Worm (Caenorhabditis elegans) whole organism, L3 larva: Measurements from ENCODE around the gene cgp-1.

Experiments used
- mdl-1 ChIP-seq: fragments of 150-350 bp; optimal IDR thresholded peaks from 2 replicates; lab custom pipeline; 2014; ENCODE audit warnings: missing biosample characterization, missing genetic modification characterization
- nfya-1 ChIP-seq: sonication (generic microtip); optimal IDR thresholded peaks from 2 replicates; lab custom pipeline; 2017; ENCODE audit warnings: missing genetic modification characterization, mild to moderate bottlenecking, missing compliant biosample characterization, antibody characterized with exemption, moderate library complexity; ENCODE audit not compliant: insufficient read depth
- unc-39 ChIP-seq: sonication (generic microtip); optimal IDR thresholded peaks from 4 replicates; lab custom pipeline; 2017; ENCODE audit warnings: missing biosample characterization, missing genetic modification characterization
- ztf-11 ChIP-seq: fragments of 150-350 bp; optimal IDR thresholded peaks from 2 replicates; lab custom pipeline; 2014; ENCODE audit warnings: missing biosample characterization, missing genetic modification characterization

DNA sequence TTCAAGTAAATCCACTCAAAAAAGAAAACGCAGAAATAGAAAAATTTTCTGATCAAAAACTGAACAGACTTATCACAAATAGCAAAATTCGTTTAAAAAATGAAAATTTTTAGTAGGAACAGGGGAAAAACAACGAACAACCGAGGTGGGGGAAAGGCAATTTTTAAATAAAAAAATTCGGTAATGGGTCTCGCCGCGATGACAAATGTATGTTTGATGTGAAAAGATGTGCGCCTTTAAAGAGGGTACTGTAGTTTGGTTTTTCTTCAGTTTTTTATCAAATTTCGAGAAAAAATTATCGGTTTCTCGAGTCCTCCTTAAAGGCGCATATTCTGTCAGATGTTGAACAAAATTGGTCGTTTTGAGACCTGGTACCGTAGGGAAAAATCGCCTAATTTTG is 1.3 kb upstream of the cgp-1 start:
- no peak for TF ChIP-seq unc-39 (tag; lab: Kevin White, UChicago)
- TF ChIP-seq nfya-1 (tag; lab: Kevin White, UChicago): no peak
- TF ChIP-seq mdl-1 (tag; lab: Kevin White, UChicago): no peak
- TF ChIP-seq ztf-11: no peak
